Worm (Caenorhabditis elegans) whole organism, mixed stage, embryonic: ENCODE data around the gene sre-32.

ENCODE experiments used
- M03D4.4 ChIP-seq: sonication (generic microtip); optimal IDR thresholded peaks from 2 replicates; lab custom pipeline; 2017; ENCODE audit warnings: mild to moderate bottlenecking, missing genetic modification characterization, missing compliant biosample characterization
- bed-3 ChIP-seq: fragments of 200-800 bp; sonication (Bioruptor generic); optimal IDR thresholded peaks from 3 replicates; lab custom pipeline; 2018; ENCODE audit warnings: mild to moderate bottlenecking, missing genetic modification characterization, moderate library complexity, missing compliant biosample characterization
- ceh-39 ChIP-seq: fragments of 150-350 bp; optimal IDR thresholded peaks from 2 replicates; lab custom pipeline; 2014; ENCODE audit warnings: missing biosample characterization, missing genetic modification characterization
- ceh-83 ChIP-seq: fragments of 200-800 bp; sonication (Bioruptor generic); optimal IDR thresholded peaks from 2 replicates; lab custom pipeline; 2018; ENCODE audit warnings: mild to moderate bottlenecking, missing genetic modification characterization, missing compliant biosample characterization
- ces-1 ChIP-seq: fragments of 150-350 bp; optimal IDR thresholded peaks from 2 replicates; lab custom pipeline; 2014; ENCODE audit warnings: missing biosample characterization, missing genetic modification reagents, missing genetic modification characterization
- cnd-1 ChIP-seq: fragments of 200-800 bp; sonication (Bioruptor generic); optimal IDR thresholded peaks from 2 replicates; lab custom pipeline; 2018; ENCODE audit warnings: mild to moderate bottlenecking, missing genetic modification characterization, missing compliant biosample characterization
- drap-1 ChIP-seq: fragments of 200-800 bp; sonication (Bioruptor generic); optimal IDR thresholded peaks from 3 replicates; lab custom pipeline; 2018; ENCODE audit warnings: mild to moderate bottlenecking, missing genetic modification characterization, missing compliant biosample characterization
- elt-1 ChIP-seq: sonication (generic microtip); optimal IDR thresholded peaks from 2 replicates; lab custom pipeline; 2017; ENCODE audit warnings: missing genetic modification characterization, mild to moderate bottlenecking, missing compliant biosample characterization, antibody characterized with exemption, moderate library complexity, borderline replicate concordance; ENCODE audit not compliant: insufficient read depth
- elt-3 ChIP-seq: fragments of 150-350 bp; optimal IDR thresholded peaks from 2 replicates; lab custom pipeline; 2014; ENCODE audit warnings: missing biosample characterization, missing genetic modification characterization
- flh-1 ChIP-seq: fragments of 200-800 bp; sonication (Bioruptor generic); optimal IDR thresholded peaks from 2 replicates; lab custom pipeline; 2018; ENCODE audit warnings: mild to moderate bottlenecking, missing genetic modification characterization, moderate library complexity, missing compliant biosample characterization
- ham-2 ChIP-seq: fragments of 200-800 bp; sonication (Bioruptor generic); optimal IDR thresholded peaks from 2 replicates; lab custom pipeline; 2018; ENCODE audit warnings: mild to moderate bottlenecking, missing genetic modification characterization, missing compliant biosample characterization
- hlh-1 ChIP-seq: fragments of 150-350 bp; optimal IDR thresholded peaks from 2 replicates; lab custom pipeline; 2014; ENCODE audit warnings: missing biosample characterization, missing genetic modification reagents, missing genetic modification characterization
- lin-13 ChIP-seq: fragments of 150-350 bp; optimal IDR thresholded peaks from 2 replicates; lab custom pipeline; 2014; ENCODE audit warnings: missing biosample characterization, missing genetic modification characterization
- lin-32 ChIP-seq: fragments of 200-800 bp; sonication (Bioruptor generic); optimal IDR thresholded peaks from 2 replicates; lab custom pipeline; 2018; ENCODE audit warnings: mild to moderate bottlenecking, missing genetic modification characterization, missing compliant biosample characterization
- lsy-2 ChIP-seq: fragments of 150-350 bp; optimal IDR thresholded peaks from 2 replicates; lab custom pipeline; 2014; ENCODE audit warnings: missing biosample characterization, missing genetic modification characterization
- mab-5 ChIP-seq: fragments of 150-350 bp; optimal IDR thresholded peaks from 2 replicates; lab custom pipeline; 2014; ENCODE audit warnings: missing biosample characterization, missing genetic modification characterization
- mep-1 ChIP-seq: fragments of 150-350 bp; optimal IDR thresholded peaks from 2 replicates; lab custom pipeline; 2017; ENCODE audit warnings: missing biosample characterization, missing genetic modification reagents, missing genetic modification characterization, inconsistent platforms
- mls-2 ChIP-seq: sonication (generic microtip); optimal IDR thresholded peaks from 2 replicates; lab custom pipeline; 2016; ENCODE audit warnings: mild to moderate bottlenecking, missing genetic modification characterization, moderate library complexity, missing compliant biosample characterization
- nhr-2 ChIP-seq: fragments of 150-350 bp; optimal IDR thresholded peaks from 2 replicates; lab custom pipeline; 2014; ENCODE audit warnings: missing biosample characterization, missing genetic modification characterization
- nhr-237 ChIP-seq: fragments of 150-350 bp; optimal IDR thresholded peaks from 2 replicates; lab custom pipeline; 2014; ENCODE audit warnings: missing biosample characterization, missing genetic modification characterization
- nhr-28 ChIP-seq: fragments of 150-350 bp; optimal IDR thresholded peaks from 2 replicates; lab custom pipeline; 2014; ENCODE audit warnings: missing biosample characterization, missing genetic modification characterization
- nhr-76 ChIP-seq: sonication (generic microtip); optimal IDR thresholded peaks from 2 replicates; lab custom pipeline; 2017; ENCODE audit warnings: missing biosample characterization, missing genetic modification characterization
- pha-4 ChIP-seq: fragments of 150-350 bp; optimal IDR thresholded peaks from 2 replicates; lab custom pipeline; 2018; ENCODE audit warnings: missing biosample characterization, missing genetic modification reagents, missing genetic modification characterization
- sem-2 ChIP-seq: fragments of 200-800 bp; sonication (Bioruptor generic); optimal IDR thresholded peaks from 2 replicates; lab custom pipeline; 2018; ENCODE audit warnings: mild to moderate bottlenecking, missing genetic modification characterization, missing compliant biosample characterization
- snpc-4 ChIP-seq: fragments of 150-350 bp; optimal IDR thresholded peaks from 2 replicates; lab custom pipeline; 2014; ENCODE audit warnings: missing biosample characterization, missing genetic modification characterization
- sptf-1 ChIP-seq: sonication (generic microtip); optimal IDR thresholded peaks from 2 replicates; lab custom pipeline; 2017; ENCODE audit warnings: mild to moderate bottlenecking, missing genetic modification characterization, moderate library complexity, missing compliant biosample characterization
- unc-39 ChIP-seq: fragments of 150-350 bp; optimal IDR thresholded peaks from 2 replicates; lab custom pipeline; 2014; ENCODE audit warnings: missing biosample characterization, missing genetic modification characterization
- unc-62 ChIP-seq: fragments of 150-350 bp; optimal IDR thresholded peaks from 2 replicates; lab custom pipeline; 2014; ENCODE audit warnings: missing biosample characterization, missing genetic modification reagents, missing genetic modification characterization
- zip-8 ChIP-seq: fragments of 150-350 bp; optimal IDR thresholded peaks from 2 replicates; lab custom pipeline; 2014; ENCODE audit warnings: missing biosample characterization, missing genetic modification characterization
- ztf-11 ChIP-seq: fragments of 150-350 bp; optimal IDR thresholded peaks from 2 replicates; lab custom pipeline; 2014; ENCODE audit warnings: missing biosample characterization, missing genetic modification characterization

sre-32 gene

ce11 chrII:12467047-12467446, 10.5 kb upstream of the sre-32 start, which contains the start of gene srg-16:
TSS of gene srg-16 (plus strand) at chrII:12467133.
- TF ChIP-seq ceh-39 (tag; lab: Kevin White, UChicago), result no peak
- TF ChIP-seq snpc-4 (tag; lab: Kevin White, UChicago), result no peak
- no peak for TF ChIP-seq sem-2 (GFP tag; lab: Kevin White, UChicago)
- TF ChIP-seq nhr-2 (tag; lab: Kevin White, UChicago), result no peak
- TF ChIP-seq lin-32, result no peak
- no peak for TF ChIP-seq nhr-28 (tag; lab: Kevin White, UChicago)
- no peak for TF ChIP-seq lin-13
- no peak for TF ChIP-seq nhr-76 (tag; lab: Kevin White, UChicago)
- TF ChIP-seq elt-3 (tag; lab: Kevin White, UChicago), result no peak
- no peak for TF ChIP-seq unc-62 (GFP tag; lab: Kevin White, UChicago)
- TF ChIP-seq pha-4 (tag; lab: Kevin White, UChicago), result no peak
- TF ChIP-seq unc-39 (tag; lab: Kevin White, UChicago), result no peak
- no peak for TF ChIP-seq ztf-11
- no peak for TF ChIP-seq mep-1 (tag; lab: Kevin White, UChicago)
- no peak for TF ChIP-seq cnd-1 (tag; lab: Kevin White, UChicago)
- TF ChIP-seq mls-2 (tag; lab: Kevin White, UChicago), result no peak

ce11 chrII:12465557-12465956, 9.0 kb upstream of the sre-32 start, which contains the start of gene sre-37:
TSS of gene sre-37 (plus strand) at chrII:12465857.
- no peak for TF ChIP-seq nhr-237 (tag; lab: Kevin White, UChicago)
- TF ChIP-seq pha-4 (tag; lab: Kevin White, UChicago), result no peak
- TF ChIP-seq zip-8 (tag; lab: Kevin White, UChicago), result no peak
- TF ChIP-seq snpc-4 (tag; lab: Kevin White, UChicago), result no peak
- no peak for TF ChIP-seq ceh-39 (tag; lab: Kevin White, UChicago)
- TF ChIP-seq flh-1 (GFP tag; lab: Kevin White, UChicago), result no peak
- TF ChIP-seq drap-1 (GFP tag; lab: Kevin White, UChicago), result no peak
- no peak for TF ChIP-seq lin-13

ce11 chrII:12462244-12462643, 5.7 kb upstream of the sre-32 start, which contains the start of gene F15A4.2:
TSS of gene F15A4.2 (plus strand) at chrII:12462544.
- peak; percentile 66 for TF ChIP-seq ceh-39 (tag; lab: Kevin White, UChicago)
- peak; percentile 12 for TF ChIP-seq lsy-2 (tag; lab: Kevin White, UChicago)
- peak; percentile 29 for TF ChIP-seq zip-8 (tag; lab: Kevin White, UChicago)
- no peak for TF ChIP-seq M03D4.4 (tag; lab: Kevin White, UChicago)

ce11 chrII:12460602-12461453, 4.3 kb upstream of the sre-32 start, which contains the start of gene tag-280:
TSS of gene tag-280 (plus strand) at chrII:12460652.
- no peak for TF ChIP-seq sptf-1
- TF ChIP-seq pha-4 (tag; lab: Kevin White, UChicago), result no peak
- no peak for TF ChIP-seq elt-1 (tag; lab: Kevin White, UChicago)
- no peak for TF ChIP-seq mls-2 (tag; lab: Kevin White, UChicago)
- no peak for TF ChIP-seq ztf-11
- TF ChIP-seq mab-5 (tag; lab: Kevin White, UChicago), result no peak
- no peak for TF ChIP-seq ham-2
- TF ChIP-seq bed-3 (GFP tag; lab: Kevin White, UChicago), result no peak
- no peak for TF ChIP-seq ceh-83 (GFP tag; lab: Kevin White, UChicago)
- no peak for TF ChIP-seq ces-1 (GFP tag; lab: Kevin White, UChicago)
- no peak for TF ChIP-seq unc-39 (tag; lab: Kevin White, UChicago)
- no peak for TF ChIP-seq nhr-237 (tag; lab: Kevin White, UChicago)
- TF ChIP-seq sem-2 (GFP tag; lab: Kevin White, UChicago), result no peak
- no peak for TF ChIP-seq nhr-76 (tag; lab: Kevin White, UChicago)
- TF ChIP-seq mep-1 (tag; lab: Kevin White, UChicago), result no peak
- TF ChIP-seq snpc-4 (tag; lab: Kevin White, UChicago), result no peak
- TF ChIP-seq nhr-28 (tag; lab: Kevin White, UChicago), result no peak
- TF ChIP-seq lin-32, result no peak
- no peak for TF ChIP-seq hlh-1 (tag; lab: Kevin White, UChicago)
